Fruit fly (Drosophila melanogaster) whole organism, embryonic: ENCODE results near the gene CG17264.

Source experiments
- Ada2b ChIP-seq: fragments of 200-800 bp; sonication (Bioruptor generic); IDR thresholded peaks from 2 replicates; pipeline ENCODE4 v1.3.6; 2022; ENCODE audit warnings: missing biosample characterization, missing genetic modification characterization
- Atf3 ChIP-seq: fragments of 200-800 bp; sonication (Bioruptor generic); optimal IDR thresholded peaks from 3 replicates; lab custom pipeline; 2016; ENCODE audit warnings: missing biosample characterization, missing genetic modification characterization
- B-H1 ChIP-seq: fragments of 200-800 bp; sonication (Bioruptor generic); IDR thresholded peaks from 3 replicates; pipeline ENCODE4 v1.3.6; 2022; ENCODE audit warnings: missing biosample characterization, missing genetic modification characterization
- CG10366 ChIP-seq: fragments of 200-800 bp; sonication (Bioruptor generic); IDR thresholded peaks from 2 replicates; pipeline ENCODE4 v1.3.6; 2022; ENCODE audit warnings: missing biosample characterization, missing genetic modification characterization
- CG10543 ChIP-seq: fragments of 200-800 bp; sonication (Bioruptor generic); optimal IDR thresholded peaks from 3 replicates; lab custom pipeline; 2017; ENCODE audit warnings: missing biosample characterization, mild to moderate bottlenecking, missing genetic modification characterization, moderate library complexity
- CG11247 ChIP-seq: fragments of 200-800 bp; sonication (Bioruptor generic); IDR thresholded peaks from 2 replicates; pipeline ENCODE4 v1.3.6; 2022; ENCODE audit warnings: missing biosample characterization, missing genetic modification characterization
- CG11504 ChIP-seq: fragments of 200-800 bp; sonication (Bioruptor generic); optimal IDR thresholded peaks from 3 replicates; lab custom pipeline; 2019; ENCODE audit warnings: missing biosample characterization, mild to moderate bottlenecking, missing genetic modification characterization, moderate library complexity
- CG14014 ChIP-seq: fragments of 200-800 bp; sonication (Bioruptor generic); IDR thresholded peaks from 2 replicates; pipeline ENCODE4 v1.3.6; 2022; ENCODE audit warnings: missing biosample characterization, missing genetic modification characterization
- CG14860 ChIP-seq: fragments of 200-800 bp; sonication (Bioruptor generic); IDR thresholded peaks from 3 replicates; pipeline ENCODE4 v1.3.6; 2022; ENCODE audit warnings: missing biosample characterization, missing genetic modification characterization; ENCODE audit not compliant: partially characterized antibody
- CG16815 ChIP-seq: fragments of 200-800 bp; sonication (Bioruptor generic); optimal IDR thresholded peaks from 3 replicates; lab custom pipeline; 2017; ENCODE audit warnings: missing biosample characterization, mild to moderate bottlenecking, missing genetic modification characterization
- CG17359 ChIP-seq: fragments of 200-800 bp; sonication (Bioruptor generic); optimal IDR thresholded peaks from 3 replicates; lab custom pipeline; 2018; ENCODE audit warnings: missing biosample characterization, mild to moderate bottlenecking, missing genetic modification characterization, moderate library complexity
- CG18599 ChIP-seq: fragments of 200-800 bp; sonication (Bioruptor generic); optimal IDR thresholded peaks from 3 replicates; lab custom pipeline; 2017; ENCODE audit warnings: missing biosample characterization, missing genetic modification characterization, mild to moderate bottlenecking, moderate library complexity, missing genetic modification reagents
- CG2889 ChIP-seq: fragments of 200-800 bp; sonication (Bioruptor generic); IDR thresholded peaks from 3 replicates; pipeline ENCODE4 v1.3.6; 2022; ENCODE audit warnings: missing biosample characterization, missing genetic modification characterization
- CG32772 ChIP-seq: fragments of 200-800 bp; sonication (Bioruptor generic); IDR thresholded peaks from 2 replicates; pipeline ENCODE4 v1.3.6; 2022; ENCODE audit warnings: missing biosample characterization, missing genetic modification characterization
- CG3726 ChIP-seq: fragments of 200-800 bp; sonication (Bioruptor generic); IDR thresholded peaks from 3 replicates; pipeline ENCODE4, ENCODE4 v1.3.6; 2022; ENCODE audit warnings: missing biosample characterization, missing genetic modification characterization
- CG6254 ChIP-seq: fragments of 200-800 bp; sonication (Bioruptor generic); optimal IDR thresholded peaks from 3 replicates; lab custom pipeline; 2017; ENCODE audit warnings: mild to moderate bottlenecking, missing biosample characterization, missing genetic modification reagents, missing genetic modification characterization
- CG6765 ChIP-seq: fragments of 200-800 bp; sonication (Bioruptor generic); optimal IDR thresholded peaks from 3 replicates; lab custom pipeline; 2017; ENCODE audit warnings: missing biosample characterization, mild to moderate bottlenecking, missing genetic modification characterization
- CG7271 ChIP-seq: fragments of 200-800 bp; sonication (Bioruptor generic); optimal IDR thresholded peaks from 2 replicates; lab custom pipeline; 2018; ENCODE audit warnings: missing biosample characterization, mild to moderate bottlenecking, missing genetic modification characterization, moderate library complexity
- CG9797 ChIP-seq: fragments of 200-800 bp; sonication (Bioruptor generic); optimal IDR thresholded peaks from 3 replicates; lab custom pipeline; 2018; ENCODE audit warnings: missing biosample characterization, mild to moderate bottlenecking, missing genetic modification characterization
- E2f1 ChIP-seq: fragments of 200-800 bp; sonication (Bioruptor generic); IDR thresholded peaks from 2 replicates; pipeline ENCODE4 v1.3.6; 2022; ENCODE audit warnings: missing biosample characterization, missing genetic modification characterization
- Fer1 ChIP-seq: fragments of 200-800 bp; sonication (Bioruptor generic); optimal IDR thresholded peaks from 2 replicates; lab custom pipeline; 2017; ENCODE audit warnings: missing biosample characterization, mild to moderate bottlenecking, missing genetic modification characterization
- Fer3 ChIP-seq: fragments of 200-800 bp; sonication (Bioruptor generic); optimal IDR thresholded peaks from 2 replicates; lab custom pipeline; 2018; ENCODE audit warnings: missing biosample characterization, mild to moderate bottlenecking, missing genetic modification characterization, moderate library complexity
- H2.0 ChIP-seq: fragments of 200-800 bp; sonication (Bioruptor generic); IDR thresholded peaks from 2 replicates; pipeline ENCODE4 v1.3.6; 2022; ENCODE audit warnings: missing biosample characterization, missing genetic modification characterization
- HLH3B ChIP-seq: fragments of 200-800 bp; sonication (Bioruptor generic); IDR thresholded peaks from 2 replicates; pipeline ENCODE4 v1.3.6; 2022; ENCODE audit warnings: missing biosample characterization, missing genetic modification characterization
- NK7.1 ChIP-seq: fragments of 200-800 bp; sonication (Bioruptor generic); optimal IDR thresholded peaks from 3 replicates; lab custom pipeline; 2016; ENCODE audit warnings: missing biosample characterization, missing genetic modification characterization
- Nf-YC ChIP-seq: fragments of 200-800 bp; optimal IDR thresholded peaks from 3 replicates; lab custom pipeline; 2019; ENCODE audit warnings: missing biosample characterization, mild to moderate bottlenecking, missing genetic modification characterization, moderate library complexity
- NfI ChIP-seq: fragments of 200-800 bp; sonication (Bioruptor generic); optimal IDR thresholded peaks from 3 replicates; lab custom pipeline; 2018; ENCODE audit warnings: missing biosample characterization, mild to moderate bottlenecking, missing genetic modification characterization, moderate library complexity
- Opbp ChIP-seq: fragments of 200-800 bp; sonication (Bioruptor generic); IDR thresholded peaks from 3 replicates; pipeline ENCODE4 v1.3.6; 2022; ENCODE audit warnings: missing biosample characterization, missing genetic modification characterization; ENCODE audit not compliant: partially characterized antibody
- Poxn ChIP-seq: fragments of 200-800 bp; sonication (Bioruptor generic); IDR thresholded peaks from 2 replicates; pipeline ENCODE4 v1.3.6; 2022; ENCODE audit warnings: missing biosample characterization, missing genetic modification characterization
- Six4 ChIP-seq: fragments of 200-800 bp; sonication (Bioruptor generic); optimal IDR thresholded peaks from 2 replicates; lab custom pipeline; 2016; ENCODE audit warnings: missing biosample characterization, missing genetic modification characterization
- Sry-δ ChIP-seq: fragments of 200-800 bp; sonication (Bioruptor generic); optimal IDR thresholded peaks from 2 replicates; lab custom pipeline; 2016; ENCODE audit warnings: missing biosample characterization, missing genetic modification characterization
- al ChIP-seq: fragments of 200-800 bp; sonication (Bioruptor generic); IDR thresholded peaks from 2 replicates; pipeline ENCODE4 v1.3.6; 2022; ENCODE audit warnings: missing biosample characterization, missing genetic modification characterization
- ara ChIP-seq: fragments of 200-800 bp; sonication (Bioruptor generic); IDR thresholded peaks from 2 replicates; pipeline ENCODE4 v1.3.6; 2022; ENCODE audit warnings: missing biosample characterization, missing genetic modification characterization
- dmrt99B ChIP-seq: fragments of 200-800 bp; sonication (Bioruptor generic); optimal IDR thresholded peaks from 2 replicates; lab custom pipeline; 2018; ENCODE audit warnings: missing biosample characterization, mild to moderate bottlenecking, missing genetic modification characterization, moderate library complexity
- ewg ChIP-seq: fragments of 200-800 bp; sonication (Bioruptor generic); optimal IDR thresholded peaks from 3 replicates; lab custom pipeline; 2017; ENCODE audit warnings: mild to moderate bottlenecking, missing biosample characterization, missing genetic modification reagents, missing genetic modification characterization
- ftz-f1 ChIP-seq: fragments of 200-800 bp; sonication (Bioruptor generic); optimal IDR thresholded peaks from 2 replicates; lab custom pipeline; 2016; ENCODE audit warnings: missing biosample characterization, missing genetic modification characterization
- gt ChIP-seq: fragments of 200-800 bp; sonication (Bioruptor generic); IDR thresholded peaks from 2 replicates; pipeline ENCODE4 v1.3.6; 2022; ENCODE audit warnings: missing biosample characterization, missing genetic modification characterization
- hkb ChIP-seq, 2 experiments: fragments of 200-800 bp in 1 of 2; fragments of >200 bp in 1 of 2; sonication (Bioruptor generic) in 1 of 2; IDR thresholded peaks in 1 of 2; optimal IDR thresholded peaks in 1 of 2; 2 replicates each; pipeline versions ENCODE4 v1.3.6 to Lab custom; 2017 to 2022; ENCODE audit warnings: missing biosample characterization in 1 of 2, missing genetic modification characterization in 1 of 2
- hth ChIP-seq: fragments of >200 bp; optimal IDR thresholded peaks from 2 replicates; lab custom pipeline; 2017; ENCODE audit warnings: inconsistent platforms
- jing ChIP-seq: fragments of 200-800 bp; sonication (Bioruptor generic); optimal IDR thresholded peaks from 2 replicates; lab custom pipeline; 2018; ENCODE audit warnings: missing biosample characterization, mild to moderate bottlenecking, missing genetic modification characterization
- ken ChIP-seq: fragments of 200-800 bp; sonication (Bioruptor generic); IDR thresholded peaks from 3 replicates; pipeline ENCODE4 v1.3.6; 2022; ENCODE audit warnings: missing biosample characterization, missing genetic modification characterization
- lmd ChIP-seq: fragments of 200-800 bp; sonication (Bioruptor generic); IDR thresholded peaks from 2 replicates; pipeline ENCODE4 v1.3.6; 2022; ENCODE audit warnings: missing biosample characterization, missing genetic modification characterization
- nmo ChIP-seq: fragments of 200-800 bp; sonication (Bioruptor generic); optimal IDR thresholded peaks from 2 replicates; lab custom pipeline; 2018; ENCODE audit warnings: missing biosample characterization, mild to moderate bottlenecking, missing genetic modification characterization, moderate library complexity
- onecut ChIP-seq: fragments of 200-800 bp; sonication (Bioruptor generic); IDR thresholded peaks from 2 replicates; pipeline ENCODE4 v1.3.6; 2022; ENCODE audit warnings: missing biosample characterization, missing genetic modification characterization
- org-1 ChIP-seq: fragments of 200-800 bp; sonication (Bioruptor generic); optimal IDR thresholded peaks from 2 replicates; lab custom pipeline; 2017; ENCODE audit warnings: missing biosample characterization, missing genetic modification characterization
- ro ChIP-seq: fragments of 200-800 bp; sonication (Bioruptor generic); IDR thresholded peaks from 2 replicates; pipeline ENCODE4 v1.3.6; 2022; ENCODE audit warnings: missing biosample characterization, missing genetic modification characterization
- sisA ChIP-seq: fragments of 200-800 bp; sonication (Bioruptor generic); IDR thresholded peaks from 2 replicates; pipeline ENCODE4 v1.3.6; 2022; ENCODE audit warnings: missing biosample characterization, missing genetic modification characterization
- wdn ChIP-seq: fragments of 200-800 bp; sonication (Bioruptor generic); IDR thresholded peaks from 2 replicates; pipeline ENCODE4 v1.3.6; 2022; ENCODE audit warnings: missing biosample characterization, missing genetic modification characterization
- zf30C ChIP-seq: fragments of 200-800 bp; sonication (Bioruptor generic); optimal IDR thresholded peaks from 3 replicates; lab custom pipeline; 2018; ENCODE audit warnings: missing biosample characterization, mild to moderate bottlenecking, missing genetic modification characterization

The CG17264 gene

dm6 chr2L:3058772-3059623, 40.7 kb downstream of the CG17264 start (continued):
- TF ChIP-seq CG10543 (GFP tag; lab: Kevin White, UChicago) (no peak), E2f1 (peak; percentile 35; the same call in 1 of the 2 replicates), CG14014 (no peak), CG10366 (GFP tag; lab: Robert Waterston, UW) (peak; percentile 37), ken (no peak), wdn (GFP tag; lab: Robert Waterston, UW) (0 out of 2 replicates have a peak, but pooled peaks have one; percentile 36), Fer1 (GFP tag; lab: Kevin White, UChicago) (no peak), zf30C (GFP tag; lab: Kevin White, UChicago) (peak; percentile 51), Sry-δ (GFP tag; lab: Kevin White, UChicago) (no peak), CG18599 (GFP tag; lab: Kevin White, UChicago) (peak; percentile 51), jing (GFP tag; lab: Kevin White, UChicago) (no peak), dmrt99B (tag; lab: Kevin White, UChicago) (no peak), ara (0 out of 2 replicates have a peak, but pooled peaks have one; percentile 9), Opbp (GFP tag; lab: Robert Waterston, UW) (no peak), onecut (GFP tag; lab: Robert Waterston, UW) (no peak), ewg (GFP tag; lab: Kevin White, UChicago) (peak; percentile 86), CG6765 (no peak), HLH3B (GFP tag; lab: Robert Waterston, UW) (0 out of 2 replicates have a peak, but pooled peaks have one; percentile 28), nmo (GFP tag; lab: Kevin White, UChicago) (no peak), CG16815 (GFP tag; lab: Kevin White, UChicago) (peak; percentile 20), Six4 (GFP tag; lab: Kevin White, UChicago) (no peak), NfI (GFP tag; lab: Kevin White, UChicago) (peak; percentile 3), ro (GFP tag; lab: Robert Waterston, UW) (no peak), sisA (no peak), CG9797 (GFP tag; lab: Kevin White, UChicago) (no peak), B-H1 (no peak), gt (GFP tag; lab: Robert Waterston, UW) (no peak), hth (lab: Kevin White, UChicago) (no peak), CG6254 (GFP tag; lab: Kevin White, UChicago) (no peak), CG7271 (no peak), Poxn (GFP tag; lab: Robert Waterston, UW) (no peak), NK7.1 (GFP tag; lab: Kevin White, UChicago) (no peak), Ada2b (GFP tag; lab: Robert Waterston, UW) (peak; percentile 31; the same call in 1 of the 2 replicates), CG3726 (GFP tag; lab: Robert Waterston, UW) (no peak), org-1 (GFP tag; lab: Kevin White, UChicago) (no peak), CG11504 (tag; lab: Kevin White, UChicago) (peak; percentile 27), CG14860 (no peak), ftz-f1 (GFP tag; lab: Kevin White, UChicago) (no peak), hkb (optimal IDR thresholded peaks at IDR 0.05; lab: Kevin White, UChicago) (peak; percentile 100), hkb (GFP tag; IDR thresholded peaks at IDR 0.05; lab: Robert Waterston, UW) (no peak; the same call in 1 of the 2 replicates), Atf3 (GFP tag; lab: Kevin White, UChicago) (no peak), CG11247 (GFP tag; lab: Robert Waterston, UW) (peak; percentile 43; the same call in 1 of the 2 replicates), H2.0 (GFP tag; lab: Robert Waterston, UW) (0 out of 2 replicates have a peak, but pooled peaks have one; percentile 5), Fer3 (tag; lab: Kevin White, UChicago) (peak; percentile 30), lmd (GFP tag; lab: Robert Waterston, UW) (peak; percentile 60), CG32772 (GFP tag; lab: Robert Waterston, UW) (peak; percentile 14; the same call in 1 of the 2 replicates), al (peak; percentile 58), CG2889 (no peak), CG17359 (no peak), Nf-YC (tag; lab: Kevin White, UChicago) (no peak)
